Fruit fly (Drosophila melanogaster): Measurements from ENCODE around the gene CG34012.
A peak's percentile ranks its signal among the peaks of the same experiment; 100 is the strongest.

Gene CG34012

DNA sequence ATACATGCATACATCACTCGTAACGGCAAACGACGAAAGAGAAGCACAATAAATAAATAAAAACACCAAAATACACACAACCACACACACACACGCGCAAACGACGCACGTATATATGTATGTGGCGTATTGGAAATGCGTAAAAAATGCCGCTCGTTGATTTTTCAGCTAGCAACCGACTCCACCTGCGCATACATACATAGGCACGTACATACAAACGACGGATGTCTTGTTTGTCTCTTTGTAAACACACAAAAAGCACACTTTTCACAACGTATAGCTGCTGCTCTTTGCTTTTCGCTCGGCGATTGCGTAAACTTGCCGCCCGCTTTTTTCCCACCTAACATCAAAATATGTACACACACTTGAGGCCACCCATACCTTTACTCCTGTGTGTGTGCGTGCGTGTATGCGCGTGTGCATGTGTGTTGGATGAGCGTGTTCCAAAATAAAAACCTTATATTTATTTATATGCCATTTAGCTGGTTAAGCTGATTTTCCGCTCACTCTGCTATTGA lies 10.7 kb upstream of the CG34012 start (continued):
- TF ChIP-seq CG10462 (GFP tag; optimal IDR thresholded peaks at IDR 0.05) (no peak), slp2 (GFP tag; optimal IDR thresholded peaks at IDR 0.05) (no peak), Meics (GFP tag; optimal IDR thresholded peaks at IDR 0.05) (peak; percentile 50), ab (GFP tag; optimal IDR thresholded peaks at IDR 0.05) (no peak), NC2β (GFP tag; optimal IDR thresholded peaks at IDR 0.05) (no peak), dysf (GFP tag; IDR thresholded peaks at IDR 0.05) (no peak; the same call in 2 of the 3 replicates), lbe (GFP tag; optimal IDR thresholded peaks at IDR 0.05) (no peak), CG1602 (GFP tag; optimal IDR thresholded peaks at IDR 0.05) (no peak), seq (GFP tag; IDR thresholded peaks at IDR 0.05) (no peak), CG11247 (GFP tag; IDR thresholded peaks at IDR 0.05) (no peak), Ravus (GFP tag; IDR thresholded peaks at IDR 0.05) (no peak), Pdp1 (GFP tag; optimal IDR thresholded peaks at IDR 0.05) (peak in 1 of 2 experiments; percentile 100), CG6689 (GFP tag; IDR thresholded peaks at IDR 0.05) (no peak), CG18764 (GFP tag; optimal IDR thresholded peaks at IDR 0.05) (no peak), CG15011 (GFP tag; optimal IDR thresholded peaks at IDR 0.05) (peak; percentile 48), Oli (tag; optimal IDR thresholded peaks at IDR 0.05) (no peak), MESR4 (GFP tag; optimal IDR thresholded peaks at IDR 0.05) (no peak), CG12942 (GFP tag; optimal IDR thresholded peaks at IDR 0.05) (no peak), pum (GFP tag; optimal IDR thresholded peaks at IDR 0.05) (no peak), CG12391 (tag; optimal IDR thresholded peaks at IDR 0.05) (no peak), Ets65A (GFP tag) (no peak), stwl (tag; optimal IDR thresholded peaks at IDR 0.05) (no peak), Nf-YB (GFP tag; optimal IDR thresholded peaks at IDR 0.05) (no peak), Optix (GFP tag; IDR thresholded peaks at IDR 0.05) (no peak), CG15073 (GFP tag; optimal IDR thresholded peaks at IDR 0.05) (no peak), CG31441 (GFP tag; IDR thresholded peaks at IDR 0.05) (no peak), mld (GFP tag; IDR thresholded peaks at IDR 0.05; ENCODE audit: partially characterized antibody) (no peak), CG15269 (tag; optimal IDR thresholded peaks at IDR 0.05) (no peak), fru (optimal IDR thresholded peaks at IDR 0.05) (no peak), zen2 (GFP tag; IDR thresholded peaks at IDR 0.05; ENCODE audit: partially characterized antibody) (no peak), CG4820 (GFP tag; optimal IDR thresholded peaks at IDR 0.05) (no peak), tap (tag; optimal IDR thresholded peaks at IDR 0.05) (no peak), ind (GFP tag; optimal IDR thresholded peaks at IDR 0.05) (no peak), CG34422 (GFP tag; IDR thresholded peaks at IDR 0.05) (peak; percentile 58; the same call in 1 of the 3 replicates), cg (GFP tag; optimal IDR thresholded peaks at IDR 0.05) (peak; percentile 98), Hey (tag; optimal IDR thresholded peaks at IDR 0.05) (peak; percentile 63), Sox102F (GFP tag; optimal IDR thresholded peaks at IDR 0.05) (no peak), CG15696 (tag; optimal IDR thresholded peaks at IDR 0.05) (peak; percentile 26), CG11456 (GFP tag; IDR thresholded peaks at IDR 0.05) (no peak), CoRest (tag; optimal IDR thresholded peaks at IDR 0.05) (no peak), CG3838 (GFP tag; optimal IDR thresholded peaks at IDR 0.05) (no peak), CG31388 (GFP tag; optimal IDR thresholded peaks at IDR 0.05) (no peak), CG11085 (GFP tag; IDR thresholded peaks at IDR 0.05) (no peak), CG17829 (tag; optimal IDR thresholded peaks at IDR 0.05) (no peak), Doc2 (GFP tag; IDR thresholded peaks at IDR 0.05) (no peak), rib (GFP tag; IDR thresholded peaks at IDR 0.05) (peak; percentile 63), CG30020 (tag; optimal IDR thresholded peaks at IDR 0.05) (no peak), kah (GFP tag; optimal IDR thresholded peaks at IDR 0.05) (peak; percentile 60), Opbp (GFP tag; IDR thresholded peaks at IDR 0.05; ENCODE audit: partially characterized antibody) (no peak), ATbp (GFP tag; optimal IDR thresholded peaks at IDR 0.05) (peak; percentile 66), Rfx (GFP tag; IDR thresholded peaks at IDR 0.05) (no peak; the same call in 1 of the 2 replicates), trh (GFP tag; optimal IDR thresholded peaks at IDR 0.05) (no peak)
